Worm (Caenorhabditis elegans): ENCODE results near the gene wbp-2.
A peak's percentile ranks its signal among the peaks of the same experiment; 100 is the strongest.

Gene wbp-2

ce11 chrII:9374807-9375206, 45.2 kb downstream of the wbp-2 start, which contains the start of gene C06C3.12:
TSS of gene C06C3.12 (plus strand) at chrII:9375107.
- TF ChIP-seq lin-11 (tag; optimal IDR thresholded peaks at IDR 0.05) (no peak), nhr-129 (tag; optimal IDR thresholded peaks at IDR 0.05) (no peak), fos-1 (tag; optimal IDR thresholded peaks at IDR 0.05) (peak; percentile 24)

- TF ChIP-seq sma-3 (GFP tag; optimal IDR thresholded peaks at IDR 0.05): no peak
- TF ChIP-seq blmp-1 (tag; optimal IDR thresholded peaks at IDR 0.05; ENCODE audit: insufficient read depth): no peak
- no peak for TF ChIP-seq mab-5 (tag; optimal IDR thresholded peaks at IDR 0.05)
- TF ChIP-seq mdl-1 (tag; optimal IDR thresholded peaks at IDR 0.05): no peak
- no peak for TF ChIP-seq alr-1 (tag; optimal IDR thresholded peaks at IDR 0.05)
- TF ChIP-seq ztf-4 (tag; optimal IDR thresholded peaks at IDR 0.05): no peak
- no peak for TF ChIP-seq nhr-6 (tag; optimal IDR thresholded peaks at IDR 0.05)
- TF ChIP-seq ZK546.5 (tag; optimal IDR thresholded peaks at IDR 0.05): no peak
- TF ChIP-seq nhr-11 (tag; optimal IDR thresholded peaks at IDR 0.05): no peak
- no peak for TF ChIP-seq sma-9 (GFP tag; optimal IDR thresholded peaks at IDR 0.05)
- TF ChIP-seq sma-9 (tag; optimal IDR thresholded peaks at IDR 0.05): no peak
- TF ChIP-seq elt-3 (tag; optimal IDR thresholded peaks at IDR 0.05): no peak
- no peak for TF ChIP-seq mbf-1 (tag; optimal IDR thresholded peaks at IDR 0.05)
- TF ChIP-seq Y55F3AM.14 (GFP tag; optimal IDR thresholded peaks at IDR 0.05): no peak
- no peak for TF ChIP-seq nhr-237 (tag; optimal IDR thresholded peaks at IDR 0.05)
- TF ChIP-seq ztf-1 (GFP tag; conservative IDR thresholded peaks at IDR 0.05): no peak
- no peak for TF ChIP-seq unc-39 (tag; optimal IDR thresholded peaks at IDR 0.05)
- no peak for TF ChIP-seq ceh-82 (tag; optimal IDR thresholded peaks at IDR 0.05)
These were observed 47.6 kb downstream of the wbp-2 start, which contains the start of gene C06C3.10 for ce11 chrII:9377158-9377557. TSS of gene C06C3.10 (minus strand) at chrII:9377258.

- TF ChIP-seq lin-11 (tag; optimal IDR thresholded peaks at IDR 0.05) (no peak), nhr-129 (tag; optimal IDR thresholded peaks at IDR 0.05) (no peak), skn-1 (tag; optimal IDR thresholded peaks at IDR 0.05) (peak; percentile 19), fos-1 (tag; optimal IDR thresholded peaks at IDR 0.05) (peak; percentile 68)
These were observed 48.6 kb downstream of the wbp-2 start for ce11 chrII:9378174-9378573.

- no peak for TF ChIP-seq ceh-82 (tag; optimal IDR thresholded peaks at IDR 0.05)
These were observed 50.2 kb downstream of the wbp-2 start, which contains the start of gene srh-48 for ce11 chrII:9379796-9380195. TSS of gene srh-48 (plus strand) at chrII:9380096.

Measured in whole organism, L2 larva.